Worm (Caenorhabditis elegans): ENCODE results near the gene hil-2.

- no peak for TF ChIP-seq unc-86 (tag; optimal IDR thresholded peaks at IDR 0.05)
- TF ChIP-seq hlh-15 (tag; optimal IDR thresholded peaks at IDR 0.05) = no peak
- no peak for TF ChIP-seq fkh-10 (GFP tag; optimal IDR thresholded peaks at IDR 0.05)
- TF ChIP-seq ceh-9 (tag; optimal IDR thresholded peaks at IDR 0.05) = no peak
Measured at ce11 chrIV:6325772-6326171, 31.7 kb downstream of the hil-2 start.
